Worm (Caenorhabditis elegans) whole organism, L1 larva: ENCODE measurements around the gene Y75B8A.10.

Source experiments
- lin-14 ChIP-seq: fragments of 200-800 bp; sonication (Bioruptor generic); optimal IDR thresholded peaks from 2 replicates; lab custom pipeline; 2018; ENCODE audit warnings: mild to moderate bottlenecking, missing genetic modification characterization, moderate library complexity, missing compliant biosample characterization
- pqm-1 ChIP-seq: sonication (generic microtip); optimal IDR thresholded peaks from 3 replicates; lab custom pipeline; 2017; ENCODE audit warnings: missing biosample characterization, missing genetic modification characterization
- unc-62 ChIP-seq: fragments of 150-350 bp; optimal IDR thresholded peaks from 2 replicates; lab custom pipeline; 2014; ENCODE audit warnings: missing biosample characterization, missing genetic modification reagents, missing genetic modification characterization

DNA sequence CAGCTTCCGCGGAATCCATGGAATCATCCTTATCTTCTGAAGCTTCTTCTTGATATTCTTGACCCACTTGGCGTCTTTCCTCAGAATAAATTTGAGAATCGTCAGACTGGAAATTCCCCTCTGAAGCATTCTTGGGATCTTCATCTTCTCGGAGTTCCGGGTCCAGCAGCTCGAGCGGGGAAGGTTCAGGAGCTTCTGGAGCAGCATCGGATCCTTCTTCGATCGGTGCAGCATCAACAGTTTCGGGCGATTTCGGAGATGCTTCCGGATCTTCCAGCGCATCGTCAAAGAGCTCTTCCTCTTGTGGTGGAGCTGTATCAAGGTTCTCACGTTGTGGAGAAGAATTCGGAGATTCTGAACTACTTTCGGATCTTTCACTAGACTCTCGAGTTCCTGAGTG, 24.8 kb upstream of the Y75B8A.10 start:
- TF ChIP-seq unc-62 (GFP tag; lab: Kevin White, UChicago) (no peak), lin-14 (GFP tag; lab: Kevin White, UChicago) (no peak), pqm-1 (tag; lab: Kevin White, UChicago) (no peak)
